Worm (Caenorhabditis elegans): Measurements from ENCODE around the gene Y71H2AM.20.
A peak's percentile ranks its signal among the peaks of the same experiment; 100 is the strongest.

Gene Y71H2AM.20

DNA sequence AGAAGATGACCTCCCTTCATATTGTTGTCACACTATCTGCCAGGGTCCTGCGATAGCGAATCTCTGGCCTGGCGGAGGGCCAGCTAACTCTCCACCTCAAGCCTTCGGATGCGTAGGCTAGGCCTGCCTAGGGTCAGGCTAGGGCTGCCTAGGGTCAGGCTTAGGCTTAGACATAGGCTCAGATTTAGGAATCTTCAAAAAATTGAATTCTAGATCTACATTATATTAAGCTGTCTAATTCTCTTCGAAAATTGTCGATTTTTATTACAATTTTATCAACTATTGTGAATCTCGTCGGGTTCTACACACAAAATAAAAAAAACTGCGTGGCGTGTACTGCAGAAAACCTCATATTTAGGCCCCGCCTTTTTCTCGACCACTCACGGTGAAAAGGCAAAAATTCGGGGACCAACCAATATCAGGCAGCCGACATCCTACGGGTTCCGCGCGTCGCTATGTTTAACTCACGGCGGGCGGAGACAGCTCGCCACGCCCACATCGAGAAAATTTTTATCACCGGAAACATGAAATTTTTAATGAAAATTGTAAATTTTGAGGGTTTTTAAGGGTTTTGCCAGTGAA lies 9.8 kb upstream of the Y71H2AM.20 start (continued):
- TF ChIP-seq nhr-27 (tag; optimal IDR thresholded peaks at IDR 0.05) (no peak), F57C9.4 (tag; optimal IDR thresholded peaks at IDR 0.05) (no peak), lsy-27 (tag; optimal IDR thresholded peaks at IDR 0.05; ENCODE audit: borderline replicate concordance, insufficient read depth) (no peak), ceh-58 (GFP tag; IDR thresholded peaks at IDR 0.05) (0 out of 2 replicates have a peak, but pooled peaks have one; percentile 75), snpc-1.1 (tag; optimal IDR thresholded peaks at IDR 0.05; ENCODE audit: insufficient read depth) (peak; percentile 61), nfya-1 (tag; optimal IDR thresholded peaks at IDR 0.05; ENCODE audit: borderline replicate concordance, insufficient read depth) (no peak), somi-1 (GFP tag; optimal IDR thresholded peaks at IDR 0.05) (no peak), Y67H2A.10 (GFP tag; conservative IDR thresholded peaks at IDR 0.05) (no peak), sea-2 (GFP tag; IDR thresholded peaks at IDR 0.05) (no peak), ZK185.1 (tag; optimal IDR thresholded peaks at IDR 0.05; ENCODE audit: poor library complexity, severe bottlenecking) (no peak), ceh-40 (GFP tag; IDR thresholded peaks at IDR 0.05) (no peak), pbrm-1 (GFP tag; IDR thresholded peaks at IDR 0.05) (peak; percentile 54), Y53F4B.3 (GFP tag; IDR thresholded peaks at IDR 0.05) (no peak), nfyb-1 (GFP tag; IDR thresholded peaks at IDR 0.05) (no peak), sdz-38 (tag; optimal IDR thresholded peaks at IDR 0.05) (no peak), egrh-3 (GFP tag; IDR thresholded peaks at IDR 0.05) (no peak), ccch-3 (GFP tag; optimal IDR thresholded peaks at IDR 0.05) (no peak), him-1 (tag; optimal IDR thresholded peaks at IDR 0.05) (no peak), madf-6 (GFP tag; IDR thresholded peaks at IDR 0.05) (peak; percentile 55), attf-6 (GFP tag; IDR thresholded peaks at IDR 0.05) (peak; percentile 73; the same call in 1 of the 2 replicates), tbp1 (GFP tag; optimal IDR thresholded peaks at IDR 0.05) (peak; percentile 23), dox-1 (GFP tag; IDR thresholded peaks at IDR 0.05) (peak; percentile 70), K11D2.4 (GFP tag; IDR thresholded peaks at IDR 0.05) (no peak), sptf-2 (GFP tag; optimal IDR thresholded peaks at IDR 0.05) (no peak), mcd-1 (GFP tag; IDR thresholded peaks at IDR 0.05) (no peak; the same call in 1 of the 2 replicates), zfh-2 (GFP tag; conservative IDR thresholded peaks at IDR 0.05) (peak; percentile 46; the same call in 1 of the 2 replicates), hmg-1.2 (GFP tag; IDR thresholded peaks at IDR 0.05) (peak; percentile 76)

ce11 chrIII:2794057-2794456 lies 8.3 kb upstream of the Y71H2AM.20 start:
- TF ChIP-seq pha-4 (tag; optimal IDR thresholded peaks at IDR 0.05) (no peak), nhr-27 (tag; optimal IDR thresholded peaks at IDR 0.05) (no peak), nfyb-1 (GFP tag; IDR thresholded peaks at IDR 0.05) (0 out of 2 replicates have a peak, but pooled peaks have one; percentile 13), zfh-2 (GFP tag; conservative IDR thresholded peaks at IDR 0.05) (0 out of 2 replicates have a peak, but pooled peaks have one; percentile 9)

ce11 chrIII:2787979-2788491 lies 2.3 kb upstream of the Y71H2AM.20 start, which contains the start of gene tbcc-1:
TSS of gene tbcc-1 (plus strand) at chrIII:2788441.
- TF ChIP-seq B0336.3 (GFP tag; IDR thresholded peaks at IDR 0.05) (no peak), hrde-1 (tag; optimal IDR thresholded peaks at IDR 0.05; ENCODE audit: borderline replicate concordance) (peak; percentile 46), rec-8 (tag; optimal IDR thresholded peaks at IDR 0.05) (no peak), F49E8.2 (tag; optimal IDR thresholded peaks at IDR 0.05; ENCODE audit: insufficient read depth) (no peak), ceh-79 (tag; optimal IDR thresholded peaks at IDR 0.05) (no peak), hmg-1.2 (GFP tag; IDR thresholded peaks at IDR 0.05) (no peak), tbp1 (GFP tag; optimal IDR thresholded peaks at IDR 0.05) (peak; percentile 15), madf-6 (GFP tag; IDR thresholded peaks at IDR 0.05) (peak; percentile 51; the same call in 1 of the 2 replicates), ztf-26 (tag; optimal IDR thresholded peaks at IDR 0.05) (no peak), B0261.1 (tag; optimal IDR thresholded peaks at IDR 0.05) (no peak), B0035.1 (tag; optimal IDR thresholded peaks at IDR 0.05) (no peak), sdz-38 (tag; optimal IDR thresholded peaks at IDR 0.05) (no peak), die-1 (tag; optimal IDR thresholded peaks at IDR 0.05) (no peak), F57C9.4 (tag; optimal IDR thresholded peaks at IDR 0.05) (no peak), lin-54 (GFP tag; optimal IDR thresholded peaks at IDR 0.05) (peak; percentile 24), snpc-1.3 (tag; optimal IDR thresholded peaks at IDR 0.05; ENCODE audit: insufficient read depth) (no peak), mes-4 (tag; optimal IDR thresholded peaks at IDR 0.05) (no peak), snpc-3.4 (tag; optimal IDR thresholded peaks at IDR 0.05) (peak; percentile 8), dpl-1 (GFP tag; optimal IDR thresholded peaks at IDR 0.05) (no peak), madf-10 (tag; optimal IDR thresholded peaks at IDR 0.05) (no peak)
